Fruit fly (Drosophila melanogaster): ENCODE data around the gene Nup133.
A peak's percentile ranks its signal among the peaks of the same experiment; 100 is the strongest.

The Nup133 gene

DNA sequence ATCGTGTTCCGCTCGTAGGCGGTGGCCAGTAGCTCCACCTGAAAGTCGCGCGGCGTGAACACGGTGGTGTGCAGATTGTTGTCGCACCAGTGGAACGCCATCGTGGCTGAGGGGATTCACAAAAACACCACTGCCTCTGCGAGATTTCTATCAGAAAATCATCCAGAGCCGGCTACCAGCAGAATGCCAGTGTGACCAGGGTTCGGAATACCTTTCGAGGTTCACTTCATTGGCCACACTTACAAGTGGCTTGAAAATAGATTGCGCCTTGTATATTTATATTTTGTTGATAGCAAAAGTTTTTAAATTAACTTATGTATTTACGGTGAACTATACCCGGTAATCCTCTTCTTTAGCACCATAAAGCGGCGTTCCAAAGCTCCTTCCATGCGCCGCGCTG, 50.5 kb downstream of the Nup133 start, which contains the start of the genes Dcr-1 and CG6985 (continued):
- TF ChIP-seq Sin3A (optimal IDR thresholded peaks at IDR 0.05), result peak; percentile 13
- TF ChIP-seq NC2β (GFP tag; optimal IDR thresholded peaks at IDR 0.05), result no peak
- TF ChIP-seq CG4617 (GFP tag; optimal IDR thresholded peaks at IDR 0.05; ENCODE audit: borderline replicate concordance), result peak; percentile 56
- TF ChIP-seq CG17186 (GFP tag; optimal IDR thresholded peaks at IDR 0.05), result peak; percentile 20
- no peak for TF ChIP-seq Aef1 (GFP tag; IDR thresholded peaks at IDR 0.05)
- peak; percentile 54; the same call in 1 of the 3 replicates for TF ChIP-seq CG34422 (GFP tag; IDR thresholded peaks at IDR 0.05)
- peak; percentile 50 for TF ChIP-seq YL-1 (GFP tag; optimal IDR thresholded peaks at IDR 0.05)
- TF ChIP-seq zen2 (GFP tag; IDR thresholded peaks at IDR 0.05; ENCODE audit: partially characterized antibody), result 0 out of 3 replicates have a peak, but pooled peaks have one; percentile 20
- peak; percentile 40 for TF ChIP-seq stwl (tag; optimal IDR thresholded peaks at IDR 0.05)
- TF ChIP-seq HmgZ (tag; optimal IDR thresholded peaks at IDR 0.05), result peak; percentile 11
- TF ChIP-seq CG13287 (GFP tag; IDR thresholded peaks at IDR 0.05; ENCODE audit: partially characterized antibody), result peak; percentile 40
- TF ChIP-seq mirr (GFP tag; optimal IDR thresholded peaks at IDR 0.05), result no peak
- TF ChIP-seq gcm (GFP tag; optimal IDR thresholded peaks at IDR 0.05), result no peak
- TF ChIP-seq Dll (GFP tag; IDR thresholded peaks at IDR 0.05; ENCODE audit: partially characterized antibody), result 0 out of 4 replicates have a peak, but pooled peaks have one; percentile 23
